Fruit fly (Drosophila melanogaster) whole organism, prepupa: ENCODE data around the gene CG33293.
A peak's percentile ranks its signal among the peaks of the same experiment; 100 is the strongest.

Experiments
- Blimp-1 ChIP-seq: fragments of 200-800 bp; sonication (Bioruptor generic); optimal IDR thresholded peaks from 3 replicates; lab custom pipeline; 2017; ENCODE audit warnings: missing biosample characterization, missing genetic modification characterization, mild to moderate bottlenecking, moderate library complexity, missing genetic modification reagents
- CG10631 ChIP-seq: fragments of 200-800 bp; sonication (Bioruptor generic); optimal IDR thresholded peaks from 2 replicates; lab custom pipeline; 2016; ENCODE audit warnings: missing biosample characterization, missing genetic modification characterization
- CG10669 ChIP-seq: fragments of 200-800 bp; sonication (Bioruptor generic); optimal IDR thresholded peaks from 3 replicates; lab custom pipeline; 2018; ENCODE audit warnings: missing biosample characterization, mild to moderate bottlenecking, missing genetic modification characterization, moderate library complexity
- CG15336 ChIP-seq: fragments of 200-800 bp; sonication (Bioruptor generic); IDR thresholded peaks from 2 replicates; pipeline ENCODE4 v1.3.6; 2022; ENCODE audit warnings: missing biosample characterization, missing genetic modification characterization
- CG1621 ChIP-seq: fragments of 200-800 bp; sonication (Bioruptor generic); optimal IDR thresholded peaks from 3 replicates; lab custom pipeline; 2018; ENCODE audit warnings: missing biosample characterization, mild to moderate bottlenecking, missing genetic modification characterization
- CG16779 ChIP-seq: fragments of 200-800 bp; sonication (Bioruptor generic); optimal IDR thresholded peaks from 3 replicates; lab custom pipeline; 2017; ENCODE audit warnings: missing biosample characterization, mild to moderate bottlenecking, missing genetic modification characterization
- CG3032 ChIP-seq: fragments of 200-800 bp; optimal IDR thresholded peaks from 2 replicates; lab custom pipeline; 2019; ENCODE audit warnings: missing biosample characterization, mild to moderate bottlenecking, missing genetic modification characterization, moderate library complexity
- CG31627 ChIP-seq: fragments of 200-800 bp; sonication (Bioruptor generic); optimal IDR thresholded peaks from 3 replicates; lab custom pipeline; 2016; ENCODE audit warnings: missing biosample characterization, missing genetic modification characterization
- CG32006 ChIP-seq: fragments of 200-800 bp; sonication (Bioruptor generic); optimal IDR thresholded peaks from 3 replicates; lab custom pipeline; 2017; ENCODE audit warnings: missing biosample characterization, mild to moderate bottlenecking, missing genetic modification characterization
- CG34406 ChIP-seq: fragments of 200-800 bp; sonication (Bioruptor generic); optimal IDR thresholded peaks from 3 replicates; lab custom pipeline; 2016; ENCODE audit warnings: missing biosample characterization, missing genetic modification characterization
- CG3919 ChIP-seq: fragments of 200-800 bp; sonication (Bioruptor generic); optimal IDR thresholded peaks from 3 replicates; lab custom pipeline; 2016; ENCODE audit warnings: missing biosample characterization, missing genetic modification characterization
- CG4318 ChIP-seq: fragments of 200-800 bp; sonication (Bioruptor generic); optimal IDR thresholded peaks from 3 replicates; lab custom pipeline; 2017; ENCODE audit warnings: missing biosample characterization, mild to moderate bottlenecking, missing genetic modification characterization
- CG6163 ChIP-seq: fragments of 200-800 bp; sonication (Bioruptor generic); IDR thresholded peaks from 3 replicates; pipeline ENCODE4 v1.3.6; 2022; ENCODE audit warnings: missing biosample characterization, missing genetic modification characterization
- CG6276 ChIP-seq: fragments of 200-800 bp; sonication (Bioruptor generic); optimal IDR thresholded peaks from 2 replicates; lab custom pipeline; 2017; ENCODE audit warnings: missing biosample characterization, mild to moderate bottlenecking, missing genetic modification characterization
- CG6792 ChIP-seq: fragments of 200-800 bp; sonication (Bioruptor generic); optimal IDR thresholded peaks from 3 replicates; lab custom pipeline; 2016; ENCODE audit warnings: missing biosample characterization, missing genetic modification characterization
- CG6808 ChIP-seq: fragments of 200-800 bp; sonication (Bioruptor generic); optimal IDR thresholded peaks from 3 replicates; lab custom pipeline; 2017; ENCODE audit warnings: missing biosample characterization, missing genetic modification characterization, mild to moderate bottlenecking, moderate library complexity, missing genetic modification reagents
- CG6854 ChIP-seq: fragments of 200-800 bp; sonication (Bioruptor generic); optimal IDR thresholded peaks from 2 replicates; lab custom pipeline; 2017; ENCODE audit warnings: missing biosample characterization, mild to moderate bottlenecking, missing genetic modification characterization
- CG8119 ChIP-seq: fragments of 200-800 bp; sonication (Bioruptor generic); IDR thresholded peaks from 3 replicates; pipeline ENCODE4 v1.3.6; 2022; ENCODE audit warnings: missing biosample characterization, missing genetic modification characterization
- CG8632 ChIP-seq: fragments of 200-800 bp; sonication (Bioruptor generic); optimal IDR thresholded peaks from 3 replicates; lab custom pipeline; 2016; ENCODE audit warnings: missing biosample characterization, missing genetic modification characterization
- Eip75B ChIP-seq: fragments of 200-800 bp; sonication (Bioruptor generic); optimal IDR thresholded peaks from 3 replicates; lab custom pipeline; 2016; ENCODE audit warnings: missing biosample characterization, missing genetic modification characterization
- Eip93F ChIP-seq: fragments of 200-800 bp; sonication (Bioruptor generic); optimal IDR thresholded peaks from 2 replicates; lab custom pipeline; 2016; ENCODE audit warnings: missing biosample characterization, mild to moderate bottlenecking, missing genetic modification characterization
- Ets21C ChIP-seq: fragments of 200-800 bp; sonication (Bioruptor generic); optimal IDR thresholded peaks from 3 replicates; lab custom pipeline; 2016; ENCODE audit warnings: missing biosample characterization, missing genetic modification characterization
- Ets96B ChIP-seq: fragments of 200-800 bp; optimal IDR thresholded peaks from 2 replicates; lab custom pipeline; 2019; ENCODE audit warnings: missing biosample characterization, mild to moderate bottlenecking, missing genetic modification characterization, moderate library complexity
- Hr38 ChIP-seq: sonication (Bioruptor generic); optimal IDR thresholded peaks from 2 replicates; lab custom pipeline; 2016; ENCODE audit warnings: missing biosample characterization, missing genetic modification characterization
- Hr39 ChIP-seq: fragments of 200-800 bp; sonication (Bioruptor generic); optimal IDR thresholded peaks from 2 replicates; lab custom pipeline; 2016; ENCODE audit warnings: missing biosample characterization, missing genetic modification characterization
- Hr4 ChIP-seq: fragments of 200-800 bp; sonication (Bioruptor generic); optimal IDR thresholded peaks from 3 replicates; lab custom pipeline; 2016; ENCODE audit warnings: missing biosample characterization, missing genetic modification characterization
- Lpt ChIP-seq: fragments of 200-800 bp; sonication (Bioruptor generic); optimal IDR thresholded peaks from 3 replicates; lab custom pipeline; 2016; ENCODE audit warnings: missing biosample characterization, missing genetic modification characterization
- Met ChIP-seq: fragments of 200-800 bp; sonication (Bioruptor generic); optimal IDR thresholded peaks from 3 replicates; lab custom pipeline; 2016; ENCODE audit warnings: missing biosample characterization, missing genetic modification characterization
- OdsH ChIP-seq: fragments of 200-800 bp; sonication (Bioruptor generic); optimal IDR thresholded peaks from 3 replicates; lab custom pipeline; 2016; ENCODE audit warnings: missing biosample characterization, missing genetic modification characterization
- Sox14 ChIP-seq: fragments of 200-800 bp; sonication (Bioruptor generic); optimal IDR thresholded peaks from 3 replicates; lab custom pipeline; 2016; ENCODE audit warnings: missing biosample characterization, missing genetic modification characterization
- achi ChIP-seq: fragments of 200-800 bp; sonication (Bioruptor generic); optimal IDR thresholded peaks from 3 replicates; lab custom pipeline; 2016; ENCODE audit warnings: missing biosample characterization, missing genetic modification characterization
- cyc ChIP-seq: fragments of 200-800 bp; sonication (Bioruptor generic); optimal IDR thresholded peaks from 3 replicates; lab custom pipeline; 2016; ENCODE audit warnings: missing biosample characterization, missing genetic modification characterization
- dac ChIP-seq: fragments of 200-800 bp; sonication (Bioruptor generic); optimal IDR thresholded peaks from 2 replicates; lab custom pipeline; 2017; ENCODE audit warnings: missing biosample characterization, mild to moderate bottlenecking, missing genetic modification characterization
- dsx ChIP-seq: fragments of 200-800 bp; optimal IDR thresholded peaks from 3 replicates; lab custom pipeline; 2019; ENCODE audit warnings: missing biosample characterization, mild to moderate bottlenecking, missing genetic modification characterization, moderate library complexity; ENCODE audit not compliant: poor library complexity, severe bottlenecking
- eg ChIP-seq: fragments of 200-800 bp; sonication (Bioruptor generic); IDR thresholded peaks from 3 replicates; pipeline ENCODE4 v1.3.6; 2022; ENCODE audit warnings: missing biosample characterization, missing genetic modification characterization
- esn ChIP-seq: fragments of 200-800 bp; sonication (Bioruptor generic); optimal IDR thresholded peaks from 2 replicates; lab custom pipeline; 2016; ENCODE audit warnings: missing biosample characterization, mild to moderate bottlenecking, missing genetic modification characterization, moderate library complexity
- fd59A ChIP-seq: fragments of 200-800 bp; sonication (Bioruptor generic); optimal IDR thresholded peaks from 2 replicates; lab custom pipeline; 2017; ENCODE audit warnings: missing biosample characterization, mild to moderate bottlenecking, missing genetic modification characterization, missing genetic modification reagents
- fd85E ChIP-seq: fragments of 200-800 bp; sonication (Bioruptor generic); optimal IDR thresholded peaks from 3 replicates; lab custom pipeline; 2016; ENCODE audit warnings: missing biosample characterization, missing genetic modification characterization
- lz ChIP-seq: fragments of 200-800 bp; sonication (Bioruptor generic); optimal IDR thresholded peaks from 3 replicates; lab custom pipeline; 2016; ENCODE audit warnings: missing biosample characterization, missing genetic modification characterization
- pdm3 ChIP-seq: fragments of 200-800 bp; sonication (Bioruptor generic); optimal IDR thresholded peaks from 3 replicates; lab custom pipeline; 2016; ENCODE audit warnings: missing biosample characterization, missing genetic modification characterization
- salr ChIP-seq, 2 experiments: fragments of 200-800 bp; sonication (Bioruptor generic); optimal IDR thresholded peaks; 3 replicates each; lab custom pipeline; 2016 to 2018; ENCODE audit warnings: missing biosample characterization in 2 of 2, missing genetic modification characterization in 2 of 2, mild to moderate bottlenecking in 1 of 2
- spab ChIP-seq: fragments of 200-800 bp; sonication (Bioruptor generic); optimal IDR thresholded peaks from 2 replicates; lab custom pipeline; 2017; ENCODE audit warnings: missing biosample characterization, mild to moderate bottlenecking, missing genetic modification characterization, missing genetic modification reagents
- ss ChIP-seq, 2 experiments: fragments of 200-800 bp; sonication (Bioruptor generic); optimal IDR thresholded peaks; 2 replicates in 1 of 2; 3 replicates in 1 of 2; lab custom pipeline; 2017 to 2018; ENCODE audit warnings: mild to moderate bottlenecking in 2 of 2, missing biosample characterization in 2 of 2, missing genetic modification characterization in 2 of 2, moderate library complexity in 1 of 2
- topi ChIP-seq: fragments of 200-800 bp; sonication (Bioruptor generic); optimal IDR thresholded peaks from 3 replicates; lab custom pipeline; 2016; ENCODE audit warnings: missing biosample characterization, missing genetic modification characterization
- vri ChIP-seq: fragments of 200-800 bp; sonication (Bioruptor generic); optimal IDR thresholded peaks from 3 replicates; lab custom pipeline; 2016; ENCODE audit warnings: missing biosample characterization, mild to moderate bottlenecking, missing genetic modification characterization

The CG33293 gene

dm6 chr3R:5282755-5283359 is 42.3 kb upstream of the CG33293 start (continued):
- TF ChIP-seq CG4318: no peak
- peak; percentile 16 for TF ChIP-seq topi (GFP tag; lab: Kevin White, UChicago)
- TF ChIP-seq CG15336: peak; percentile 61; the same call in 1 of the 2 replicates
- TF ChIP-seq CG10631 (GFP tag; lab: Kevin White, UChicago): no peak
- TF ChIP-seq CG16779: no peak
- no peak for TF ChIP-seq Blimp-1 (GFP tag; lab: Kevin White, UChicago)
- TF ChIP-seq spab (GFP tag; lab: Kevin White, UChicago): no peak
- TF ChIP-seq Hr39 (GFP tag; lab: Kevin White, UChicago): peak; percentile 31
- peak; percentile 43 for TF ChIP-seq CG3919 (GFP tag; lab: Kevin White, UChicago)
- TF ChIP-seq Ets96B (tag; lab: Kevin White, UChicago): no peak
- no peak for TF ChIP-seq fd59A (GFP tag; lab: Kevin White, UChicago)
- no peak for TF ChIP-seq Ets21C (GFP tag; lab: Kevin White, UChicago)
- no peak for TF ChIP-seq Hr38 (GFP tag; lab: Kevin White, UChicago)
- peak; percentile 15 for TF ChIP-seq CG6276 (GFP tag; lab: Kevin White, UChicago)
- no peak for TF ChIP-seq dac
- TF ChIP-seq CG8119: peak; percentile 30; the same call in 1 of the 3 replicates
- no peak for TF ChIP-seq CG1621
- peak; percentile 7 for TF ChIP-seq Hr4 (GFP tag; lab: Kevin White, UChicago)
- peak; percentile 49; the same call in 2 of the 3 replicates for TF ChIP-seq eg (GFP tag; lab: Robert Waterston, UW)
- peak; percentile 18 for TF ChIP-seq CG34406
- no peak for TF ChIP-seq Eip93F (GFP tag; lab: Kevin White, UChicago)
- TF ChIP-seq dsx (GFP tag; lab: Kevin White, UChicago): no peak
- no peak for TF ChIP-seq CG3032 (tag; lab: Kevin White, UChicago)
- TF ChIP-seq pdm3 (GFP tag; lab: Kevin White, UChicago): no peak
- peak; percentile 2 for TF ChIP-seq Eip75B (GFP tag; lab: Kevin White, UChicago)
- no peak for TF ChIP-seq fd85E (GFP tag; lab: Kevin White, UChicago)
- no peak for TF ChIP-seq CG10669 (GFP tag; lab: Kevin White, UChicago)
- no peak for TF ChIP-seq CG32006 (GFP tag; lab: Kevin White, UChicago)
- peak; percentile 28 for TF ChIP-seq lz (GFP tag; lab: Kevin White, UChicago)
- peak; percentile 9 for TF ChIP-seq Lpt
- TF ChIP-seq CG6854: peak; percentile 8
- TF ChIP-seq ss (GFP tag; optimal IDR thresholded peaks at IDR 0.05; lab: Kevin White, UChicago): no peak
- TF ChIP-seq vri (GFP tag; lab: Kevin White, UChicago): no peak
- TF ChIP-seq achi: no peak
- no peak for TF ChIP-seq OdsH

- peak; percentile 33 for TF ChIP-seq pdm3 (GFP tag; lab: Kevin White, UChicago)
- TF ChIP-seq CG31627 (GFP tag; lab: Kevin White, UChicago): peak; percentile 32
- TF ChIP-seq CG6854: peak; percentile 55
- no peak for TF ChIP-seq CG6276 (GFP tag; lab: Kevin White, UChicago)
- TF ChIP-seq ss (GFP tag; optimal IDR thresholded peaks at IDR 0.05; lab: Kevin White, UChicago): peak; percentile 45 to 53
- peak; percentile 38 for TF ChIP-seq esn (GFP tag; lab: Kevin White, UChicago)
- no peak for TF ChIP-seq dac
- no peak for TF ChIP-seq OdsH
- no peak for TF ChIP-seq fd85E (GFP tag; lab: Kevin White, UChicago)
- TF ChIP-seq Blimp-1 (GFP tag; lab: Kevin White, UChicago): peak; percentile 1
- peak; percentile 30 for TF ChIP-seq Met (GFP tag; lab: Kevin White, UChicago)
- no peak for TF ChIP-seq CG16779
- TF ChIP-seq CG8632 (GFP tag; lab: Kevin White, UChicago): peak; percentile 20
- peak; percentile 26 for TF ChIP-seq lz (GFP tag; lab: Kevin White, UChicago)
- peak; percentile 47 for TF ChIP-seq Eip75B (GFP tag; lab: Kevin White, UChicago)
- peak; percentile 20 for TF ChIP-seq CG34406
- peak; percentile 70 for TF ChIP-seq Sox14 (GFP tag; lab: Kevin White, UChicago)
- TF ChIP-seq topi (GFP tag; lab: Kevin White, UChicago): peak; percentile 18
- no peak for TF ChIP-seq Hr38 (GFP tag; lab: Kevin White, UChicago)
- peak; percentile 61 for TF ChIP-seq Lpt
- TF ChIP-seq cyc (GFP tag; lab: Kevin White, UChicago): no peak
- TF ChIP-seq vri (GFP tag; lab: Kevin White, UChicago): peak; percentile 51
- peak; percentile 32 for TF ChIP-seq dsx (GFP tag; lab: Kevin White, UChicago)
- TF ChIP-seq achi: no peak
- TF ChIP-seq CG6792 (GFP tag; lab: Kevin White, UChicago): no peak
- peak; percentile 90; the same call in 2 of the 3 replicates for TF ChIP-seq CG6163
- peak; percentile 36 for TF ChIP-seq CG6808
- TF ChIP-seq salr (GFP tag; optimal IDR thresholded peaks at IDR 0.05; lab: Kevin White, UChicago): peak in 1 of 2 experiments; percentile 18
- peak; percentile 60 for TF ChIP-seq CG8119
- TF ChIP-seq Eip93F (GFP tag; lab: Kevin White, UChicago): peak; percentile 15
- TF ChIP-seq fd59A (GFP tag; lab: Kevin White, UChicago): no peak
- peak; percentile 1 for TF ChIP-seq Hr39 (GFP tag; lab: Kevin White, UChicago)
These were observed 40.6 kb upstream of the CG33293 start for dm6 chr3R:5281094-5281493.
